Fruit fly (Drosophila melanogaster): ENCODE data around the gene CG42788.

- no peak for TF ChIP-seq CG1832 (GFP tag; optimal IDR thresholded peaks at IDR 0.05)
- no peak for TF ChIP-seq prd (optimal IDR thresholded peaks at IDR 0.05)
- no peak for TF ChIP-seq prd (GFP tag; IDR thresholded peaks at IDR 0.05)
- TF ChIP-seq NC2α (GFP tag; optimal IDR thresholded peaks at IDR 0.05): no peak
- TF ChIP-seq Ssrp (tag; optimal IDR thresholded peaks at IDR 0.05): no peak
- TF ChIP-seq gcm2 (GFP tag; optimal IDR thresholded peaks at IDR 0.05): no peak
- TF ChIP-seq Oaz (GFP tag; IDR thresholded peaks at IDR 0.05): no peak
- no peak for TF ChIP-seq gem (tag; optimal IDR thresholded peaks at IDR 0.05)
- no peak for TF ChIP-seq NFAT (GFP tag; IDR thresholded peaks at IDR 0.05)
- TF ChIP-seq CG17612 (GFP tag; IDR thresholded peaks at IDR 0.05): no peak
Observed at dm6 chr3R:15129998-15130397, 1.7 kb downstream of the CG42788 start.
